Worm (Caenorhabditis elegans) whole organism, L1 larva: ENCODE data around the gene F43H9.4.

Source experiments
- C04F5.9 ChIP-seq: sonication (generic microtip); optimal IDR thresholded peaks from 2 replicates; lab custom pipeline; 2016; ENCODE audit warnings: missing genetic modification characterization, missing compliant biosample characterization
- C16A3.4 ChIP-seq: fragments of 150-350 bp; optimal IDR thresholded peaks from 2 replicates; lab custom pipeline; 2014; ENCODE audit warnings: missing biosample characterization, missing genetic modification characterization
- Y116A8C.19 ChIP-seq: sonication (generic microtip); optimal IDR thresholded peaks from 2 replicates; lab custom pipeline; 2016; ENCODE audit warnings: missing compliant biosample characterization, missing genetic modification characterization, borderline replicate concordance
- alr-1 ChIP-seq: fragments of 200-800 bp; sonication (Bioruptor generic); optimal IDR thresholded peaks from 2 replicates; lab custom pipeline; 2018; ENCODE audit warnings: borderline replicate concordance, mild to moderate bottlenecking, missing genetic modification characterization, missing compliant biosample characterization
- aly-2 ChIP-seq: fragments of 150-350 bp; optimal IDR thresholded peaks from 2 replicates; lab custom pipeline; 2014; ENCODE audit warnings: missing biosample characterization, missing genetic modification characterization
- blmp-1 ChIP-seq: fragments of 150-350 bp; optimal IDR thresholded peaks from 2 replicates; lab custom pipeline; 2014; ENCODE audit warnings: missing biosample characterization, missing genetic modification characterization
- ceh-63 ChIP-seq: fragments of 200-800 bp; sonication (Bioruptor generic); optimal IDR thresholded peaks from 2 replicates; lab custom pipeline; 2018; ENCODE audit warnings: mild to moderate bottlenecking, missing genetic modification characterization, missing compliant biosample characterization
- ceh-82 ChIP-seq, 3 experiments: fragments of 150-350 bp in 1 of 3; sonication (generic microtip) in 2 of 3; optimal IDR thresholded peaks; 2 replicates each; lab custom pipeline; 2014 to 2017; ENCODE audit warnings: missing biosample characterization in 3 of 3, missing genetic modification characterization in 3 of 3
- ceh-88 ChIP-seq: fragments of 200-800 bp; sonication (Bioruptor generic); IDR thresholded peaks from 2 replicates; pipeline ENCODE4 v1.3.6; 2022; ENCODE audit warnings: missing genetic modification characterization, missing compliant biosample characterization
- dpl-1 ChIP-seq, 3 experiments: fragments of 150-350 bp in 2 of 3; sonication (generic microtip) in 1 of 3; optimal IDR thresholded peaks; 2 replicates each; lab custom pipeline; 2014 to 2017; ENCODE audit warnings: missing biosample characterization in 3 of 3, missing genetic modification characterization in 3 of 3, missing genetic modification reagents in 3 of 3
- egl-27 ChIP-seq, 2 experiments: fragments of 150-350 bp in 1 of 2; sonication (generic microtip); optimal IDR thresholded peaks; 3 replicates each; lab custom pipeline; 2017 to 2018; ENCODE audit warnings: missing biosample characterization in 2 of 2, missing genetic modification characterization in 2 of 2, missing genetic modification reagents in 2 of 2
- elt-3 ChIP-seq, 6 experiments: fragments of 150-350 bp in 1 of 6; sonication (generic microtip); optimal IDR thresholded peaks; 2 replicates each; lab custom pipeline; 2017 to 2018; ENCODE audit warnings: missing biosample characterization in 6 of 6, missing genetic modification characterization in 6 of 6, inconsistent platforms in 1 of 6
- fos-1 ChIP-seq: fragments of 150-350 bp; optimal IDR thresholded peaks from 2 replicates; lab custom pipeline; 2014; ENCODE audit warnings: missing biosample characterization, missing genetic modification characterization
- hpl-2 ChIP-seq: fragments of 150-350 bp; optimal IDR thresholded peaks from 2 replicates; lab custom pipeline; 2014; ENCODE audit warnings: missing biosample characterization, missing genetic modification reagents, missing genetic modification characterization
- irx-1 ChIP-seq: sonication (generic microtip); optimal IDR thresholded peaks from 2 replicates; lab custom pipeline; 2016; ENCODE audit warnings: missing genetic modification characterization, missing compliant biosample characterization
- isw-1 ChIP-seq: fragments of 200-800 bp; sonication (Bioruptor generic); IDR thresholded peaks from 2 replicates; pipeline ENCODE4 v1.3.6; 2022; ENCODE audit warnings: missing genetic modification characterization, missing compliant biosample characterization
- lin-13 ChIP-seq: fragments of 150-350 bp; optimal IDR thresholded peaks from 2 replicates; lab custom pipeline; 2014; ENCODE audit warnings: missing biosample characterization, missing genetic modification reagents, missing genetic modification characterization
- lin-14 ChIP-seq: fragments of 200-800 bp; sonication (Bioruptor generic); optimal IDR thresholded peaks from 2 replicates; lab custom pipeline; 2018; ENCODE audit warnings: mild to moderate bottlenecking, missing genetic modification characterization, moderate library complexity, missing compliant biosample characterization
- lin-15B ChIP-seq: fragments of 150-350 bp; sonication (generic microtip); optimal IDR thresholded peaks from 3 replicates; lab custom pipeline; 2014; ENCODE audit warnings: missing biosample characterization, missing genetic modification characterization
- lin-39 ChIP-seq: fragments of 150-350 bp; optimal IDR thresholded peaks from 2 replicates; lab custom pipeline; 2014; ENCODE audit warnings: missing biosample characterization, missing genetic modification reagents, missing genetic modification characterization
- lsy-2 ChIP-seq, 2 experiments: fragments of 150-350 bp; optimal IDR thresholded peaks; 2 replicates each; lab custom pipeline; 2014; ENCODE audit warnings: missing biosample characterization in 2 of 2, missing genetic modification characterization in 2 of 2
- mdl-1 ChIP-seq, 2 experiments: fragments of 150-350 bp; optimal IDR thresholded peaks; 2 replicates each; lab custom pipeline; 2014 to 2017; ENCODE audit warnings: missing biosample characterization in 2 of 2, missing genetic modification characterization in 2 of 2, inconsistent platforms in 1 of 2
- mef-2 ChIP-seq: fragments of 150-350 bp; optimal IDR thresholded peaks from 2 replicates; lab custom pipeline; 2014; ENCODE audit warnings: missing biosample characterization, missing genetic modification characterization
- mep-1 ChIP-seq: fragments of 150-350 bp; optimal IDR thresholded peaks from 2 replicates; lab custom pipeline; 2014; ENCODE audit warnings: missing biosample characterization, missing genetic modification characterization
- nhr-12 ChIP-seq: sonication (generic microtip); optimal IDR thresholded peaks from 2 replicates; lab custom pipeline; 2017; ENCODE audit warnings: missing biosample characterization, missing genetic modification characterization
- nhr-19 ChIP-seq: fragments of 200-800 bp; sonication (Bioruptor generic); conservative IDR thresholded peaks from 2 replicates; pipeline ENCODE4 v1.3.6; 2022; ENCODE audit warnings: missing genetic modification characterization, missing compliant biosample characterization
- nhr-47 ChIP-seq: sonication (generic microtip); optimal IDR thresholded peaks from 2 replicates; lab custom pipeline; 2016; ENCODE audit warnings: mild to moderate bottlenecking, missing genetic modification characterization, moderate library complexity, missing compliant biosample characterization
- nhr-71 ChIP-seq: sonication (generic microtip); optimal IDR thresholded peaks from 2 replicates; lab custom pipeline; 2016; ENCODE audit warnings: mild to moderate bottlenecking, missing genetic modification characterization, moderate library complexity, missing compliant biosample characterization
- nhr-77 ChIP-seq: fragments of 150-350 bp; optimal IDR thresholded peaks from 2 replicates; lab custom pipeline; 2014; ENCODE audit warnings: missing biosample characterization, missing genetic modification characterization
- nhr-84 ChIP-seq: sonication (generic microtip); optimal IDR thresholded peaks from 2 replicates; lab custom pipeline; 2017; ENCODE audit warnings: missing biosample characterization, missing genetic modification characterization
- nhr-85 ChIP-seq: sonication (generic microtip); peaks from one replicate; lab custom pipeline; 2016; ENCODE audit warnings: missing genetic modification characterization, inconsistent platforms, missing compliant biosample characterization
- nhr-90 ChIP-seq: sonication (generic microtip); optimal IDR thresholded peaks from 2 replicates; lab custom pipeline; 2016; ENCODE audit warnings: mild to moderate bottlenecking, missing genetic modification characterization, missing compliant biosample characterization; ENCODE audit not compliant: poor library complexity
- pax-3 ChIP-seq: fragments of 200-800 bp; sonication (Bioruptor generic); optimal IDR thresholded peaks from 2 replicates; lab custom pipeline; 2018; ENCODE audit warnings: mild to moderate bottlenecking, missing genetic modification characterization, moderate library complexity, missing compliant biosample characterization
- pqm-1 ChIP-seq: sonication (generic microtip); optimal IDR thresholded peaks from 3 replicates; lab custom pipeline; 2017; ENCODE audit warnings: missing biosample characterization, missing genetic modification characterization
- snpc-4 ChIP-seq: fragments of 150-350 bp; optimal IDR thresholded peaks from 2 replicates; lab custom pipeline; 2014; ENCODE audit warnings: missing biosample characterization, missing genetic modification characterization
- snu-23 ChIP-seq: sonication (generic microtip); optimal IDR thresholded peaks from 2 replicates; lab custom pipeline; 2016; ENCODE audit warnings: missing genetic modification characterization, missing compliant biosample characterization
- sptf-1 ChIP-seq: fragments of 150-350 bp; optimal IDR thresholded peaks from 2 replicates; lab custom pipeline; 2014; ENCODE audit warnings: missing biosample characterization, missing genetic modification characterization
- swsn-7 ChIP-seq: sonication (generic microtip); optimal IDR thresholded peaks from 2 replicates; lab custom pipeline; 2016; ENCODE audit warnings: missing genetic modification characterization, missing compliant biosample characterization
- tbx-2 ChIP-seq: sonication (generic microtip); optimal IDR thresholded peaks from 2 replicates; lab custom pipeline; 2016; ENCODE audit warnings: missing genetic modification characterization, missing compliant biosample characterization
- unc-30 ChIP-seq: sonication (generic microtip); optimal IDR thresholded peaks from 2 replicates; lab custom pipeline; 2017; ENCODE audit warnings: missing biosample characterization, missing genetic modification characterization
- unc-62 ChIP-seq: fragments of 150-350 bp; optimal IDR thresholded peaks from 2 replicates; lab custom pipeline; 2014; ENCODE audit warnings: missing biosample characterization, missing genetic modification reagents, missing genetic modification characterization
- unc-86 ChIP-seq: sonication (generic microtip); optimal IDR thresholded peaks from 2 replicates; lab custom pipeline; 2016; ENCODE audit warnings: missing genetic modification characterization, missing compliant biosample characterization
- vab-15 ChIP-seq: sonication (generic microtip); optimal IDR thresholded peaks from 2 replicates; lab custom pipeline; 2017; ENCODE audit warnings: missing genotype, mild to moderate bottlenecking, missing genetic modification characterization, missing compliant biosample characterization
- xbp-1 ChIP-seq: sonication (generic microtip); optimal IDR thresholded peaks from 2 replicates; lab custom pipeline; 2016; ENCODE audit warnings: missing genetic modification characterization, missing compliant biosample characterization
- zip-4 ChIP-seq: fragments of 200-800 bp; sonication (Bioruptor generic); optimal IDR thresholded peaks from 2 replicates; lab custom pipeline; 2018; ENCODE audit warnings: mild to moderate bottlenecking, missing genetic modification characterization, moderate library complexity, missing compliant biosample characterization
- ztf-11 ChIP-seq, 2 experiments: sonication (generic microtip); optimal IDR thresholded peaks; 2 replicates each; lab custom pipeline; 2016 to 2017; ENCODE audit warnings: missing genetic modification characterization in 2 of 2, missing biosample characterization in 1 of 2, missing compliant biosample characterization in 1 of 2

The F43H9.4 gene

ce11 chrV:8031121-8031520 is 4.6 kb downstream of the F43H9.4 start, which contains the start of gene vars-1 (continued):
- TF ChIP-seq lin-13 (GFP tag; lab: Kevin White, UChicago) (no peak), nhr-19 (peak; percentile 63), mdl-1 (tag; optimal IDR thresholded peaks at IDR 0.05; lab: Kevin White, UChicago) (peak in 1 of 2 experiments; percentile 7), vab-15 (tag; lab: Kevin White, UChicago) (no peak), nhr-85 (tag; lab: Kevin White, UChicago) (peak; percentile 65), nhr-71 (peak; percentile 74), irx-1 (tag; lab: Kevin White, UChicago) (peak; percentile 48), ceh-82 (tag; optimal IDR thresholded peaks at IDR 0.05; lab: Kevin White, UChicago) (peak in 2 of 3 experiments; percentile 47 to 69), nhr-12 (no peak), snpc-4 (tag; lab: Kevin White, UChicago) (no peak), blmp-1 (tag; lab: Kevin White, UChicago) (peak; percentile 70), unc-86 (tag; lab: Kevin White, UChicago) (peak; percentile 39), isw-1 (GFP tag; lab: Robert Waterston, UW) (peak; percentile 23; the same call in 1 of the 2 replicates), aly-2 (peak; percentile 0), alr-1 (tag; lab: Kevin White, UChicago) (no peak), fos-1 (tag; lab: Kevin White, UChicago) (peak; percentile 18), unc-30 (tag; lab: Kevin White, UChicago) (no peak), egl-27 (tag; optimal IDR thresholded peaks at IDR 0.05; lab: Kevin White, UChicago) (no peak), xbp-1 (peak; percentile 58), nhr-77 (tag; lab: Kevin White, UChicago) (peak; percentile 51), snu-23 (GFP tag; lab: Kevin White, UChicago) (peak; percentile 75), mep-1 (tag; lab: Kevin White, UChicago) (no peak), lin-15B (peak; percentile 40), zip-4 (GFP tag; lab: Kevin White, UChicago) (no peak), C16A3.4 (tag; lab: Kevin White, UChicago) (peak; percentile 67), elt-3 (tag; optimal IDR thresholded peaks at IDR 0.05; lab: Kevin White, UChicago) (no peak), dpl-1 (GFP tag; optimal IDR thresholded peaks at IDR 0.05; lab: Kevin White, UChicago) (peak; percentile 92 to 97 (median 97)), lsy-2 (tag; optimal IDR thresholded peaks at IDR 0.05; lab: Kevin White, UChicago) (peak; percentile 74 to 84), lin-14 (GFP tag; lab: Kevin White, UChicago) (no peak), tbx-2 (peak; percentile 66), ztf-11 (tag; optimal IDR thresholded peaks at IDR 0.05; lab: Kevin White, UChicago) (no peak), sptf-1 (tag; lab: Kevin White, UChicago) (no peak), lin-39 (tag; lab: Kevin White, UChicago) (peak; percentile 6), unc-62 (GFP tag; lab: Kevin White, UChicago) (no peak)

ce11 chrV:8034811-8035210 is 8.3 kb downstream of the F43H9.4 start, which contains the start of gene algn-12:
TSS of gene algn-12 (plus strand) at chrV:8035111.
- TF ChIP-seq ceh-63 (no peak), hpl-2 (GFP tag; lab: Kevin White, UChicago) (no peak), mef-2 (tag; lab: Kevin White, UChicago) (no peak), isw-1 (GFP tag; lab: Robert Waterston, UW) (no peak), pqm-1 (no peak), sptf-1 (tag; lab: Kevin White, UChicago) (no peak), nhr-71 (no peak)

ce11 chrV:8035947-8036346 is 9.4 kb downstream of the F43H9.4 start, which contains the start of gene ZC513.14:
TSS of gene ZC513.14 (minus strand) at chrV:8036047.
- TF ChIP-seq hpl-2 (GFP tag; lab: Kevin White, UChicago) (no peak), Y116A8C.19 (tag; lab: Kevin White, UChicago) (no peak), nhr-90 (tag; lab: Kevin White, UChicago) (no peak), irx-1 (tag; lab: Kevin White, UChicago) (no peak), pqm-1 (no peak), lin-39 (tag; lab: Kevin White, UChicago) (no peak), swsn-7 (no peak), nhr-84 (tag; lab: Kevin White, UChicago) (no peak), nhr-85 (tag; lab: Kevin White, UChicago) (no peak), ceh-88 (GFP tag; lab: Robert Waterston, UW) (no peak), pax-3 (tag; lab: Kevin White, UChicago) (no peak), snpc-4 (tag; lab: Kevin White, UChicago) (no peak), C04F5.9 (tag; lab: Kevin White, UChicago) (no peak), unc-62 (GFP tag; lab: Kevin White, UChicago) (no peak), nhr-47 (tag; lab: Kevin White, UChicago) (no peak)
- TF ChIP-seq, all 84 proteins: peak for 0
